Worm (Caenorhabditis elegans): ENCODE measurements around the gene col-10.

ce11 chrV:9127773-9128172, 37.3 kb downstream of the col-10 start, which contains the start of gene F21C10.3:
- TF ChIP-seq ahr-1 (tag; optimal IDR thresholded peaks at IDR 0.05) (no peak), ceh-45 (GFP tag; IDR thresholded peaks at IDR 0.05) (no peak), fax-1 (tag; optimal IDR thresholded peaks at IDR 0.05) (no peak), elt-4 (tag; optimal IDR thresholded peaks at IDR 0.05) (no peak)

All from whole organism, late embryonic.